Fruit fly (Drosophila melanogaster): ENCODE data around the gene dpr5.

DNA sequence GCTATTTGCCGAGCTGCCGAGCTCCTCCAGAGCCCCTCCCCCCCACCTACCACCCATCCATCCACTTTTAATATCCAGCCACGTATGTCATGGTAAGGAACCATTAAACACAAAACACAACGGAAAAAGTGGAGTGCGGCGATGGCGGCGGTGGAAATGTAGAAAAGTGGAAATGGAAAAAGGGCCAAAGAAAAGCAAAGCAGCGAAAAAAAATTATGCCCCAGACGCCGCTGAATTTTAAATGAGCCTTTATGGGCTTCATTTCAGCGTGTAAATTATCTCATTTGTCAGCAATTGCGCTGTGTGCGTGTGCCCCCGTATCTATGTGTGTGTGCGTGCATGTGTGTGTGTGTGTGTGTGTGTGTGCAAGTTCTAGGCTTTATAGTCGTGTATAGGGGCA is 51.3 kb downstream of the dpr5 start:
- TF ChIP-seq CG14667 (GFP tag; IDR thresholded peaks at IDR 0.05) (no peak), sisA (GFP tag; IDR thresholded peaks at IDR 0.05) (no peak), tx (GFP tag; optimal IDR thresholded peaks at IDR 0.05) (no peak), CG12104 (GFP tag; optimal IDR thresholded peaks at IDR 0.05) (no peak), so (GFP tag; IDR thresholded peaks at IDR 0.05) (no peak), MESR4 (GFP tag; optimal IDR thresholded peaks at IDR 0.05) (no peak), B-H1 (GFP tag; IDR thresholded peaks at IDR 0.05) (no peak), CG4424 (GFP tag; optimal IDR thresholded peaks at IDR 0.05) (no peak), CG1647 (GFP tag; optimal IDR thresholded peaks at IDR 0.05) (no peak), pb (GFP tag; optimal IDR thresholded peaks at IDR 0.05) (no peak), CG31441 (GFP tag; IDR thresholded peaks at IDR 0.05) (no peak), her (GFP tag; optimal IDR thresholded peaks at IDR 0.05) (no peak), CG11085 (GFP tag; IDR thresholded peaks at IDR 0.05) (no peak)
